Fruit fly (Drosophila melanogaster) whole organism, prepupa: ENCODE data around the gene S.

Experiments used
- Blimp-1 ChIP-seq: fragments of 200-800 bp; sonication (Bioruptor generic); optimal IDR thresholded peaks from 3 replicates; lab custom pipeline; 2017; ENCODE audit warnings: missing biosample characterization, missing genetic modification characterization, mild to moderate bottlenecking, moderate library complexity, missing genetic modification reagents
- CG10669 ChIP-seq: fragments of 200-800 bp; sonication (Bioruptor generic); optimal IDR thresholded peaks from 3 replicates; lab custom pipeline; 2018; ENCODE audit warnings: missing biosample characterization, mild to moderate bottlenecking, missing genetic modification characterization, moderate library complexity
- CG11294 ChIP-seq: fragments of 200-800 bp; sonication (Bioruptor generic); IDR thresholded peaks from 2 replicates; pipeline ENCODE4 v1.3.6; 2022; ENCODE audit warnings: missing biosample characterization, missing genetic modification characterization
- CG11762 ChIP-seq: fragments of 200-800 bp; sonication (Bioruptor generic); optimal IDR thresholded peaks from 3 replicates; lab custom pipeline; 2016; ENCODE audit warnings: missing biosample characterization, missing genetic modification characterization; ENCODE audit not compliant: insufficient read depth
- CG16779 ChIP-seq: fragments of 200-800 bp; sonication (Bioruptor generic); optimal IDR thresholded peaks from 3 replicates; lab custom pipeline; 2017; ENCODE audit warnings: missing biosample characterization, mild to moderate bottlenecking, missing genetic modification characterization
- CG31627 ChIP-seq: fragments of 200-800 bp; sonication (Bioruptor generic); optimal IDR thresholded peaks from 3 replicates; lab custom pipeline; 2016; ENCODE audit warnings: missing biosample characterization, missing genetic modification characterization
- CG32006 ChIP-seq: fragments of 200-800 bp; sonication (Bioruptor generic); optimal IDR thresholded peaks from 3 replicates; lab custom pipeline; 2017; ENCODE audit warnings: missing biosample characterization, mild to moderate bottlenecking, missing genetic modification characterization
- CG34406 ChIP-seq: fragments of 200-800 bp; sonication (Bioruptor generic); optimal IDR thresholded peaks from 3 replicates; lab custom pipeline; 2016; ENCODE audit warnings: missing biosample characterization, missing genetic modification characterization
- CG3919 ChIP-seq: fragments of 200-800 bp; sonication (Bioruptor generic); optimal IDR thresholded peaks from 3 replicates; lab custom pipeline; 2016; ENCODE audit warnings: missing biosample characterization, missing genetic modification characterization
- CG4318 ChIP-seq: fragments of 200-800 bp; sonication (Bioruptor generic); optimal IDR thresholded peaks from 3 replicates; lab custom pipeline; 2017; ENCODE audit warnings: missing biosample characterization, mild to moderate bottlenecking, missing genetic modification characterization
- CG6163 ChIP-seq: fragments of 200-800 bp; sonication (Bioruptor generic); IDR thresholded peaks from 3 replicates; pipeline ENCODE4 v1.3.6; 2022; ENCODE audit warnings: missing biosample characterization, missing genetic modification characterization
- CG6276 ChIP-seq: fragments of 200-800 bp; sonication (Bioruptor generic); optimal IDR thresholded peaks from 2 replicates; lab custom pipeline; 2017; ENCODE audit warnings: missing biosample characterization, mild to moderate bottlenecking, missing genetic modification characterization
- CG6792 ChIP-seq: fragments of 200-800 bp; sonication (Bioruptor generic); optimal IDR thresholded peaks from 3 replicates; lab custom pipeline; 2016; ENCODE audit warnings: missing biosample characterization, missing genetic modification characterization
- CG6808 ChIP-seq: fragments of 200-800 bp; sonication (Bioruptor generic); optimal IDR thresholded peaks from 3 replicates; lab custom pipeline; 2017; ENCODE audit warnings: missing biosample characterization, missing genetic modification characterization, mild to moderate bottlenecking, moderate library complexity, missing genetic modification reagents
- CG6854 ChIP-seq: fragments of 200-800 bp; sonication (Bioruptor generic); optimal IDR thresholded peaks from 2 replicates; lab custom pipeline; 2017; ENCODE audit warnings: missing biosample characterization, mild to moderate bottlenecking, missing genetic modification characterization
- CG7368 ChIP-seq: fragments of 200-800 bp; sonication (Bioruptor generic); optimal IDR thresholded peaks from 3 replicates; lab custom pipeline; 2016; ENCODE audit warnings: missing biosample characterization, missing genetic modification characterization
- CG8119 ChIP-seq: fragments of 200-800 bp; sonication (Bioruptor generic); IDR thresholded peaks from 3 replicates; pipeline ENCODE4 v1.3.6; 2022; ENCODE audit warnings: missing biosample characterization, missing genetic modification characterization
- CG8319 ChIP-seq: fragments of 200-800 bp; sonication (Bioruptor generic); optimal IDR thresholded peaks from 3 replicates; lab custom pipeline; 2016; ENCODE audit warnings: missing biosample characterization, missing genetic modification characterization
- CG8632 ChIP-seq: fragments of 200-800 bp; sonication (Bioruptor generic); optimal IDR thresholded peaks from 3 replicates; lab custom pipeline; 2016; ENCODE audit warnings: missing biosample characterization, missing genetic modification characterization
- Eip78C ChIP-seq: fragments of 200-800 bp; sonication (Bioruptor generic); peaks from one replicate; lab custom pipeline; 2016; ENCODE audit warnings: missing biosample characterization, missing genetic modification characterization
- Eip93F ChIP-seq: fragments of 200-800 bp; sonication (Bioruptor generic); optimal IDR thresholded peaks from 2 replicates; lab custom pipeline; 2016; ENCODE audit warnings: missing biosample characterization, mild to moderate bottlenecking, missing genetic modification characterization
- Ets21C ChIP-seq: fragments of 200-800 bp; sonication (Bioruptor generic); optimal IDR thresholded peaks from 3 replicates; lab custom pipeline; 2016; ENCODE audit warnings: missing biosample characterization, missing genetic modification characterization
- Ets96B ChIP-seq: fragments of 200-800 bp; optimal IDR thresholded peaks from 2 replicates; lab custom pipeline; 2019; ENCODE audit warnings: missing biosample characterization, mild to moderate bottlenecking, missing genetic modification characterization, moderate library complexity
- Gug ChIP-seq: fragments of 200-800 bp; sonication (Bioruptor generic); IDR thresholded peaks from 2 replicates; pipeline ENCODE4 v1.3.6; 2022; ENCODE audit warnings: missing biosample characterization, missing genetic modification characterization
- Hr38 ChIP-seq: sonication (Bioruptor generic); optimal IDR thresholded peaks from 2 replicates; lab custom pipeline; 2016; ENCODE audit warnings: missing biosample characterization, missing genetic modification characterization
- Hr39 ChIP-seq: fragments of 200-800 bp; sonication (Bioruptor generic); optimal IDR thresholded peaks from 2 replicates; lab custom pipeline; 2016; ENCODE audit warnings: missing biosample characterization, missing genetic modification characterization
- Hr4 ChIP-seq: fragments of 200-800 bp; sonication (Bioruptor generic); optimal IDR thresholded peaks from 3 replicates; lab custom pipeline; 2016; ENCODE audit warnings: missing biosample characterization, missing genetic modification characterization
- Lpt ChIP-seq: fragments of 200-800 bp; sonication (Bioruptor generic); optimal IDR thresholded peaks from 3 replicates; lab custom pipeline; 2016; ENCODE audit warnings: missing biosample characterization, missing genetic modification characterization
- Met ChIP-seq: fragments of 200-800 bp; sonication (Bioruptor generic); optimal IDR thresholded peaks from 3 replicates; lab custom pipeline; 2016; ENCODE audit warnings: missing biosample characterization, missing genetic modification characterization
- OdsH ChIP-seq: fragments of 200-800 bp; sonication (Bioruptor generic); optimal IDR thresholded peaks from 3 replicates; lab custom pipeline; 2016; ENCODE audit warnings: missing biosample characterization, missing genetic modification characterization
- Smox ChIP-seq: fragments of 200-800 bp; sonication (Bioruptor generic); optimal IDR thresholded peaks from 3 replicates; lab custom pipeline; 2016; ENCODE audit warnings: missing biosample characterization, missing genetic modification characterization
- Sox102F ChIP-seq: fragments of 200-800 bp; sonication (Bioruptor generic); optimal IDR thresholded peaks from 2 replicates; lab custom pipeline; 2016; ENCODE audit warnings: missing biosample characterization, mild to moderate bottlenecking, missing genetic modification characterization
- Sox15 ChIP-seq: fragments of 200-800 bp; sonication (Bioruptor generic); optimal IDR thresholded peaks from 3 replicates; lab custom pipeline; 2016; ENCODE audit warnings: missing biosample characterization, missing genetic modification characterization
- achi ChIP-seq: fragments of 200-800 bp; sonication (Bioruptor generic); optimal IDR thresholded peaks from 3 replicates; lab custom pipeline; 2016; ENCODE audit warnings: missing biosample characterization, missing genetic modification characterization
- acj6 ChIP-seq: fragments of 200-800 bp; sonication (Bioruptor generic); optimal IDR thresholded peaks from 3 replicates; lab custom pipeline; 2016; ENCODE audit warnings: missing biosample characterization, missing genetic modification characterization
- cyc ChIP-seq: fragments of 200-800 bp; sonication (Bioruptor generic); optimal IDR thresholded peaks from 3 replicates; lab custom pipeline; 2016; ENCODE audit warnings: missing biosample characterization, missing genetic modification characterization
- dsx ChIP-seq: fragments of 200-800 bp; optimal IDR thresholded peaks from 3 replicates; lab custom pipeline; 2019; ENCODE audit warnings: missing biosample characterization, mild to moderate bottlenecking, missing genetic modification characterization, moderate library complexity; ENCODE audit not compliant: poor library complexity, severe bottlenecking
- esn ChIP-seq: fragments of 200-800 bp; sonication (Bioruptor generic); optimal IDR thresholded peaks from 2 replicates; lab custom pipeline; 2016; ENCODE audit warnings: missing biosample characterization, mild to moderate bottlenecking, missing genetic modification characterization, moderate library complexity
- fd59A ChIP-seq: fragments of 200-800 bp; sonication (Bioruptor generic); optimal IDR thresholded peaks from 2 replicates; lab custom pipeline; 2017; ENCODE audit warnings: missing biosample characterization, mild to moderate bottlenecking, missing genetic modification characterization, missing genetic modification reagents
- fkh ChIP-seq: fragments of 200-800 bp; sonication (Bioruptor generic); optimal IDR thresholded peaks from 3 replicates; lab custom pipeline; 2017; ENCODE audit warnings: missing biosample characterization, mild to moderate bottlenecking, missing genetic modification characterization, moderate library complexity
- net ChIP-seq: fragments of 200-800 bp; sonication (Bioruptor generic); optimal IDR thresholded peaks from 3 replicates; lab custom pipeline; 2016; ENCODE audit warnings: missing biosample characterization, missing genetic modification characterization
- pdm3 ChIP-seq: fragments of 200-800 bp; sonication (Bioruptor generic); optimal IDR thresholded peaks from 3 replicates; lab custom pipeline; 2016; ENCODE audit warnings: missing biosample characterization, missing genetic modification characterization
- salr ChIP-seq, 2 experiments: fragments of 200-800 bp; sonication (Bioruptor generic); optimal IDR thresholded peaks; 3 replicates each; lab custom pipeline; 2016 to 2018; ENCODE audit warnings: missing biosample characterization in 2 of 2, missing genetic modification characterization in 2 of 2, mild to moderate bottlenecking in 1 of 2
- spab ChIP-seq: fragments of 200-800 bp; sonication (Bioruptor generic); optimal IDR thresholded peaks from 2 replicates; lab custom pipeline; 2017; ENCODE audit warnings: missing biosample characterization, mild to moderate bottlenecking, missing genetic modification characterization, missing genetic modification reagents
- ss ChIP-seq, 2 experiments: fragments of 200-800 bp; sonication (Bioruptor generic); optimal IDR thresholded peaks; 2 replicates in 1 of 2; 3 replicates in 1 of 2; lab custom pipeline; 2017 to 2018; ENCODE audit warnings: mild to moderate bottlenecking in 2 of 2, missing biosample characterization in 2 of 2, missing genetic modification characterization in 2 of 2, moderate library complexity in 1 of 2
- svp ChIP-seq: fragments of 200-800 bp; sonication (Bioruptor generic); peaks from one replicate; lab custom pipeline; 2016; ENCODE audit warnings: missing biosample characterization, missing genetic modification characterization
- vri ChIP-seq: fragments of 200-800 bp; sonication (Bioruptor generic); optimal IDR thresholded peaks from 3 replicates; lab custom pipeline; 2016; ENCODE audit warnings: missing biosample characterization, mild to moderate bottlenecking, missing genetic modification characterization

Gene S

DNA sequence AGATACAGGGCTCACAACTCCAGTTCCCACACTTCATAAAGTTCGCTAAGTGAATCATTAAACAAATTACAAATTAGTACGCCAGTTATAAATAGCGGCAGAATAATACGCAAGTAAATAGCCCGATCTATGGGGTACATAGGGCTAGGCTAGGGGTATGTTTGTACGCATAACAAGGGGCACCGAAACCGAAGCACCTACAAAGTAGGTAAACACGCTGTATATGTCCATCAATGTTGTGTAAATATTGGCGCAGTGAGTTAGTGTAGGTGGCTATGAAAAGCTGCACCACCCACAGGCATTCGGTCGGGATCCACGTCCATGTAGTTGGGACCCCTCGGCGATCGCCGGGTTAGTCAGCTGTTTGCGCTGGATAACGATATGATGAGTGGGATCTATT is 5.4 kb downstream of the S start (continued):
- TF ChIP-seq achi (GFP tag; lab: Kevin White, UChicago) (peak; percentile 73), CG3919 (GFP tag; lab: Kevin White, UChicago) (peak; percentile 73), CG31627 (no peak), cyc (no peak), Eip93F (GFP tag; lab: Kevin White, UChicago) (no peak), CG6276 (GFP tag; lab: Kevin White, UChicago) (peak; percentile 54), Ets96B (tag; lab: Kevin White, UChicago) (peak; percentile 43), Eip78C (GFP tag; lab: Kevin White, UChicago) (peak; percentile 89), Hr38 (GFP tag; lab: Kevin White, UChicago) (peak; percentile 89), CG6792 (peak; percentile 51), Lpt (GFP tag; lab: Kevin White, UChicago) (peak; percentile 60), Sox102F (no peak), CG6854 (no peak), net (GFP tag; lab: Kevin White, UChicago) (peak; percentile 80), vri (peak; percentile 52), CG11762 (GFP tag; lab: Kevin White, UChicago) (peak; percentile 61), spab (peak; percentile 77), Smox (GFP tag; lab: Kevin White, UChicago) (no peak), fkh (GFP tag; lab: Kevin White, UChicago) (peak; percentile 100), CG8119 (GFP tag; lab: Robert Waterston, UW) (peak; percentile 70; the same call in 2 of the 3 replicates), Hr4 (GFP tag; lab: Kevin White, UChicago) (peak; percentile 35), dsx (peak; percentile 37), salr (GFP tag; optimal IDR thresholded peaks at IDR 0.05; lab: Kevin White, UChicago) (peak; percentile 66 to 67), svp (GFP tag; lab: Kevin White, UChicago) (no peak), OdsH (GFP tag; lab: Kevin White, UChicago) (peak; percentile 73), CG16779 (tag; lab: Kevin White, UChicago) (no peak), fd59A (GFP tag; lab: Kevin White, UChicago) (peak; percentile 60), CG34406 (GFP tag; lab: Kevin White, UChicago) (peak; percentile 20), CG6163 (GFP tag; lab: Robert Waterston, UW) (peak; percentile 81), CG7368 (peak; percentile 70), acj6 (GFP tag; lab: Kevin White, UChicago) (peak; percentile 69), Sox15 (GFP tag; lab: Kevin White, UChicago) (no peak), esn (GFP tag; lab: Kevin White, UChicago) (no peak), CG6808 (GFP tag; lab: Kevin White, UChicago) (peak; percentile 64)
- TF ChIP-seq, all 60 proteins: peak for 42

DNA sequence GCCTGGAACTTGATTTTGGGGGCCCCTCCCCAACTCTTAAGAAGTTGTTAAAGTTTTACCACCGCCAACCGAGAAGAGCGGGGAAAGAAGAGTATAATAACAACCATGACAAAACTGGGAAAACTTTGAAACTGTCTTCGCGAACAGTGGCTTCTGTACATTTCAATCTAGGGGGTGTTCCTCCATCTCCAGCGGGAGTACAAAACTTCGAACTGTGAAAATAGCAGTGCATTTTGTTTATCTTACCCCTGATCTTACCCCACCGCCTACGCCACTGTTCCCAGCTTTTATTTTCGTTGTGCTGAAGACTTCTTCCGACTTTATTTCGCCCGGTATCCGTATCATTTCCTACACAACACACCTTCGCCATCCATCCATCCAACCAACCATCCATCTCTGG is 6.7 kb downstream of the S start:
- TF ChIP-seq svp (GFP tag; lab: Kevin White, UChicago), result peak; percentile 71
- TF ChIP-seq Eip93F (GFP tag; lab: Kevin White, UChicago), result no peak
- TF ChIP-seq Blimp-1, result peak; percentile 21
- peak; percentile 24 for TF ChIP-seq Ets21C (GFP tag; lab: Kevin White, UChicago)
- peak; percentile 7 for TF ChIP-seq CG11762 (GFP tag; lab: Kevin White, UChicago)
- TF ChIP-seq Gug, result no peak
- no peak for TF ChIP-seq CG8632 (GFP tag; lab: Kevin White, UChicago)
- TF ChIP-seq Eip78C (GFP tag; lab: Kevin White, UChicago), result peak; percentile 73
- TF ChIP-seq Sox15 (GFP tag; lab: Kevin White, UChicago), result peak; percentile 25
- no peak for TF ChIP-seq fkh (GFP tag; lab: Kevin White, UChicago)
- TF ChIP-seq CG4318 (GFP tag; lab: Kevin White, UChicago), result no peak
- no peak for TF ChIP-seq pdm3 (GFP tag; lab: Kevin White, UChicago)
- no peak for TF ChIP-seq salr (GFP tag; optimal IDR thresholded peaks at IDR 0.05; lab: Kevin White, UChicago)
- TF ChIP-seq CG8319 (GFP tag; lab: Kevin White, UChicago), result no peak
- TF ChIP-seq CG34406 (GFP tag; lab: Kevin White, UChicago), result no peak
- TF ChIP-seq CG7368, result no peak
- peak; percentile 20 for TF ChIP-seq esn (GFP tag; lab: Kevin White, UChicago)
- TF ChIP-seq ss (GFP tag; optimal IDR thresholded peaks at IDR 0.05; lab: Kevin White, UChicago), result no peak
- peak; percentile 46 for TF ChIP-seq CG31627
- peak; percentile 36 for TF ChIP-seq acj6 (GFP tag; lab: Kevin White, UChicago)
- peak; percentile 26 for TF ChIP-seq cyc
- peak; percentile 26 for TF ChIP-seq Smox (GFP tag; lab: Kevin White, UChicago)
- TF ChIP-seq Hr39, result peak; percentile 48
- TF ChIP-seq net (GFP tag; lab: Kevin White, UChicago), result no peak
- TF ChIP-seq Lpt (GFP tag; lab: Kevin White, UChicago), result no peak
- TF ChIP-seq Met (GFP tag; lab: Kevin White, UChicago), result peak; percentile 40
- TF ChIP-seq dsx, result no peak
- no peak for TF ChIP-seq CG10669
- no peak for TF ChIP-seq CG16779 (tag; lab: Kevin White, UChicago)
- peak; percentile 7 for TF ChIP-seq CG6276 (GFP tag; lab: Kevin White, UChicago)
- no peak for TF ChIP-seq CG11294 (GFP tag; lab: Robert Waterston, UW)
- TF ChIP-seq fd59A (GFP tag; lab: Kevin White, UChicago), result no peak
- peak; percentile 14 for TF ChIP-seq CG32006 (GFP tag; lab: Kevin White, UChicago)
- no peak for TF ChIP-seq CG8119 (GFP tag; lab: Robert Waterston, UW)
- peak; percentile 25 for TF ChIP-seq OdsH (GFP tag; lab: Kevin White, UChicago)
